Worm (Caenorhabditis elegans) whole organism, young adult: ENCODE measurements around the gene aexr-1.

ENCODE experiments used
- C17E4.6 ChIP-seq: fragments of 200-800 bp; sonication (Bioruptor generic); IDR thresholded peaks from 2 replicates; pipeline ENCODE4 v1.3.6; 2022; ENCODE audit warnings: missing genetic modification reagents, missing genetic modification characterization, missing compliant biosample characterization
- F57A8.1 ChIP-seq: fragments of 200-800 bp; sonication (Bioruptor generic); optimal IDR thresholded peaks from 2 replicates; lab custom pipeline; 2018; ENCODE audit warnings: mild to moderate bottlenecking, missing genetic modification characterization, moderate library complexity, missing compliant biosample characterization
- ama-1 ChIP-seq, 3 experiments: fragments of 150-350 bp in 1 of 3; sonication (generic microtip) in 2 of 3; optimal IDR thresholded peaks; 2 replicates each; lab custom pipeline; 2014 to 2018; ENCODE audit warnings: missing biosample characterization in 2 of 3, missing genetic modification characterization in 2 of 3, missing genetic modification reagents in 2 of 3
- ccch-3 ChIP-seq: fragments of 200-800 bp; sonication (Bioruptor generic); optimal IDR thresholded peaks from 2 replicates; lab custom pipeline; 2018; ENCODE audit warnings: mild to moderate bottlenecking, missing genetic modification characterization, missing compliant biosample characterization
- ekl-4 ChIP-seq: fragments of 200-800 bp; sonication (Bioruptor generic); IDR thresholded peaks from 2 replicates; pipeline ENCODE4 v1.3.6; 2022; ENCODE audit warnings: missing genetic modification reagents, missing genetic modification characterization, missing compliant biosample characterization
- lin-54 ChIP-seq: fragments of 200-800 bp; sonication (Bioruptor generic); optimal IDR thresholded peaks from 2 replicates; lab custom pipeline; 2018; ENCODE audit warnings: mild to moderate bottlenecking, missing genetic modification characterization, missing compliant biosample characterization
- nhr-90 ChIP-seq: sonication (generic microtip); optimal IDR thresholded peaks from 2 replicates; lab custom pipeline; 2016; ENCODE audit warnings: missing genotype, mild to moderate bottlenecking, missing genetic modification characterization, missing compliant biosample characterization

DNA sequence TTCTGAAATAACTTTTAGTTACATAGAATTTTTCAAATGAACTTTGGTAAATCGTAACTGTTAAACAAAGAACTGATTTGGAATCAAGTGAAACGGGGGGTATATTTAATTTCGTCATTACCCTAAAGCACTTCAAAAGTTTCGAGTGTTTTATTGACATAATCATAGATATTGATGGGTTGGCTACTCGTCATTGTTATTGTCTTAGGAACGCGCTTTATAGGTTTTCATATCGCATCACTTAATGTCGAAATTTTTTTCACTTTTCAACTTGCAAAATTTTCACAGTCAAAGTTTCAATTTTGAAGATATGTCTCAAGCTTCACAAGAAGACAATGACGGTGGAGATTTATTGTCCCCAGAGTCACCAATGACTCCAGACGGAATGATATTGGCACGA is 16.4 kb downstream of the aexr-1 start, which contains the start of gene kqt-1:
- no peak for TF ChIP-seq ccch-3 (GFP tag; lab: Kevin White, UChicago)
- no peak for TF ChIP-seq nhr-90
- TF ChIP-seq lin-54 (GFP tag; lab: Kevin White, UChicago), result no peak
- no peak for TF ChIP-seq ekl-4
- TF ChIP-seq ama-1 (optimal IDR thresholded peaks at IDR 0.05; lab: Kevin White, UChicago), result no peak
- no peak for TF ChIP-seq ama-1 (GFP tag; optimal IDR thresholded peaks at IDR 0.05; lab: Kevin White, UChicago)
- TF ChIP-seq F57A8.1 (GFP tag; lab: Kevin White, UChicago), result no peak
- TF ChIP-seq C17E4.6 (GFP tag; lab: Robert Waterston, UW), result no peak
